Worm (Caenorhabditis elegans) whole organism, dauer: Measurements from ENCODE around the gene C18B2.4.

ENCODE experiments used
- unc-62 ChIP-seq: sonication (generic microtip); optimal IDR thresholded peaks from 2 replicates; lab custom pipeline; 2017; ENCODE audit warnings: missing biosample characterization, missing genetic modification reagents, missing genetic modification characterization

Gene C18B2.4

DNA sequence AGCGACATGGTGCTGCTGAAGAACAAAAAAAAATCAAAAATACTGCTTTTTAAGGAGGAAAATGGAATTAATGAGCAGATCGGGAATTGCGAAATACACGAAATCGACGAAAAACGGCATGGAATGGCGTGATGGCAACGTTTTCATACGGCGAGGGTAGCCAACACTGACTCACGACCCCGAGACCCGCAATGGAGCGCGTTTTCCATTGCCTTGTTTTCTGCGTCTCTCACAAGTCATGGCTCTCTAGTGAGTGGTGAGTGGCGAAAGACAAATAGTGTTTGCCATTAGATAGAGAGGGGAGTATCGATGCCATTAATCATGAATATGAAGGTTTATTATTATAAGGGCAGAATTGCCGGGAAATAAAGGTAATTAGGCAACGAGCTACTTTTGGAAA lies at the start of gene C18B2.4:
Gene C18B2.4, minus strand, starts transcription at position 15 of the 400 bp plus-strand sequence.
- no peak for TF ChIP-seq unc-62

DNA sequence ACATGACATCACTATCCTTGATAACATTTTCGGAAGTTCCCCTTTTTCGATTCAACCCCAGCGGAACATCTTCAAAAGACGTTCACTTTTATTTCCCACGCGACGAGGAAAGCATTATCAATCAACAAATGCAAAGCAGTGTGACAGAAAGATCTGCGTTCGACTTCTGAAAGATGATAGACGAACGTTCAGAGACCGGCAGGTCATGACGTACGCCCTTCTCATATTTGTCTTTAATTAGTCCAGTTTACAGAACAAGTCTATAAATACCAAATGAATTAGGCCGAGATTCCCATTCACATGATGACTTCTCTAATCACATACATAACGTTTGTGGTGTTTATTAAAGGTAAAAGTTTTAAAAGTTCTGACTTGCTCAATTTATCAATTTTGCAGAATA lies 49.1 kb upstream of the C18B2.4 start, which contains the start of gene R11G1.11:
Gene R11G1.11, plus strand, starts transcription at position 301 of the 400 bp plus-strand sequence.
- no peak for TF ChIP-seq unc-62

DNA sequence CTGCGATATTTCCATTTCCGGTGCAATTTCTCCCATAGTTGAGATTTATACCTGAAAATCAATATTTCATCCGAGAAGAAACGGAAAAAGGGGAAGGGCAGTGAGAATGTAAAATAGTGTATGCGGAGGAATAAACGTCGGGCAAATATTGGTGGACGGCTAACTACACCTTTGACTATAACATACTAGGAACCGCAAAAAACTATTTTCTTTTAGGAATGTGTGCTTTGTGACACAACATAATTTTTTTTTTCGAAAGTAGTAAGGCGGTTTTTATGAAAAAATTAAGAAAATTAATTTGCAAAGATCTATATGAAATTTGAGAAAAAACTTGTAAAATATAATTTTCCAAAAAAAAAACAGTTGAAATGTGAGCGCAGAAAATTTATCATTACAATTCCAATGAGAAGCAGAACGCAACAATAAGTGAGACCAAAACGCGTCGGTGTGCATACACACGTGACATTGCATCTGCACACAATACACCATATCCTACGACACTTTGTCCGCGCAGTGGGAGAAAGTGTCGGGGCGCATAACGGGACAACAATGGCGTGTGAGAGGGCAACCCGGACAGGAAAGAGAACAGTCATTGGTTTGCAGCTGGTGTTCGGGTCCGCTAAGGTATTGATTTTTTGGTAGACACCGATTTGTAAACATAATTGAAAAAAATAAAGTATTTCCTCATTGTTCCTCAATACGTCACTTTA lies 44.7 kb upstream of the C18B2.4 start, which contains the start of the genes sax-1 and R11G1.2:
Gene sax-1, minus strand, starts transcription at position 51 of the 710 bp plus-strand sequence.
Gene R11G1.2, plus strand, starts transcription at position 515 of the 710 bp plus-strand sequence.
- no peak for TF ChIP-seq unc-62

DNA sequence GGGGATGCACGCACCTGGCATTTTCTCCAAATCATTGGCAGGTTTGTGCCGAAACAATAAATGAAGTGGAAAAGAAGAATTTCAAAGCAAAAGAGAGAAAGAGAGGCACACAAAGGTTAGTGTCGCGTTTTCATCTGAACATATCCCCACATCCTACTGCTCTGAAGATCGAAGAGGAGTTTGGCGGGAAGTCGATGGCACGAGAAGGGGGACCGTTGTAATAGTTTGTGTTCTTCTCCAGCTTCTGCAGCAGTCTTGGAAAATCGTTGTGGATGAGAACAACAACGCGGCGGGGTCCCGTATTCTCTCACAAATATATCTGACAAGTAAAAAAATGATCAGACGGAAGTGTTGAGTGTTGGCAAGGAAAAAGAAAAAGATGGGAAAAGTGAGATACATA lies 40.4 kb upstream of the C18B2.4 start:
- no peak for TF ChIP-seq unc-62

DNA sequence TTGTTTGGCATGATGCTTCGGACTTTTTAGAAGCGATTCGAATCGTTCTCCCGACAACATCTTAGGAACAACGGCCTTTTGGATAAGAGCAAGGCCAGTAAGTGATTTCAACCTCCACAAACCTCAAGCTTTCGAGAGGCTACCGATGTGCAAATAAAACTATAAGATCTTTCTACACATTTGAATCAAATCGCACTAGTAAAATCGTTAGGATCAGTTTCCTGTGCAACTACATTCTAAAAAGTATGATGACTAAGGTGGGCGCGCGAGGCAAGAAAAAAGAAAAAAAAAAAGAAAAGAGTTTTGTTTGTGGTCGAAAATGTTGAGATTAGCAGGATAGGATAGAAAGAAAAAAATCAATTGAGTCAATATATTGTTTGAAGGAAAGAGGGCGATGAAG lies 39.3 kb upstream of the C18B2.4 start, which contains the start of gene tmem-24:
Gene tmem-24, minus strand, starts transcription at position 101 of the 400 bp plus-strand sequence.
- no peak for TF ChIP-seq unc-62

DNA sequence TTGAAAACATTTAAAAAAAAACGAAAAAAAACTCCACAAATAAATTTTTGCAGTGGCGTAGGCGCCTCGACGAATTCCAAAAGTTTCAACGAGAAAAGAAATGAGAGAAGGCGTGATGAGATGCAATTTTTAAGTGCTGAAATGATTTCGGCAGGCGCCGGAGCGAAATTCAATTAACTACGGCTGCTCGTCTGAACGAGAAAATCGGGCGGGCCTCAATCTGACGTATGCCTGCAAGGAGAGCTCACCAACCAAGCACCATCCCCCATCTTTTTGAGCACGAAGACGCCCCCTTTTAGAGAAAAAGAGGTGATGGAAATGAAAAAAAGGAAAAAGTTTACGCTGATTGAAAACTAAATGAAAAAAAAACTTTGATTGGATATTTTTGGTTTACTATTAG lies 29.2 kb upstream of the C18B2.4 start:
- TF ChIP-seq unc-62: no peak

DNA sequence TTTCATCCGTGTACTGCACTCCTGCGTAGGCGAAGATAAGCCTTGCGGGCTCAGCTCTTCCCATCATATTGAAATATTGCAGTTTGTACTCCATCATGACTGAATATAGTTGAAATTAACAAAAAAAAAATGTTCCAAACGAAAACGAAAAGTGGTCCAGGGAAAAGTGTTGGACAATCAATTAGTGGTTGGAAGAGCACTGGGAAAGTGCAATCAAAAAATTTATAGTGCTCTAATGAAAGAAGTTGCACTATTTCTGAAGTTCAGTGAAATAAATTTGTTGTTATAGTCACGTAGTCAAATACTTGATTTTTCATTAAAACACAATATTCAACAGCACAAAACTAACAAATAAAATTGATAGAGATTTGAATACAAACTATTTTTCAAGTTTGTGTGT lies 28.1 kb upstream of the C18B2.4 start, which contains the start of gene gst-11:
Gene gst-11, minus strand, starts transcription at position 101 of the 400 bp plus-strand sequence.
- no peak for TF ChIP-seq unc-62

DNA sequence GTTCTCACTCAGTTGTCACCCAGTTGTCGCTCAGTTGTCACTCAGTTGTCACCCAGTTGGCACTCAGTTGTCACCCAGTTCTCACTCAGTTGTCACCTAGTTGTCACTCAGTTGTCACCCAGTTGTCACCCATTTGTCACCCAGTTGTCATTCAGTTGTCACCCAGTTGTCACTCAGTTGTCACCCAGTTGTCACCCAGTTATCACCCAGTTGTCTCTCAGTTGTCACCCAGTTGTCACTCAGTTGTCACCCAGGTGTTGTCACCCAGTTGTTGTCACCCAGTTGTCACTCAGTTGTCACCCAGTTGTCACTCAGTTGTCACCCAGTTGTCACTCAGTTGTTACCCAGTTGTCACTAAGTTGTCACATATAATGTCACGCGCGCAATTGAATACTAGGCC lies 26.0 kb upstream of the C18B2.4 start:
- TF ChIP-seq unc-62: no peak

DNA sequence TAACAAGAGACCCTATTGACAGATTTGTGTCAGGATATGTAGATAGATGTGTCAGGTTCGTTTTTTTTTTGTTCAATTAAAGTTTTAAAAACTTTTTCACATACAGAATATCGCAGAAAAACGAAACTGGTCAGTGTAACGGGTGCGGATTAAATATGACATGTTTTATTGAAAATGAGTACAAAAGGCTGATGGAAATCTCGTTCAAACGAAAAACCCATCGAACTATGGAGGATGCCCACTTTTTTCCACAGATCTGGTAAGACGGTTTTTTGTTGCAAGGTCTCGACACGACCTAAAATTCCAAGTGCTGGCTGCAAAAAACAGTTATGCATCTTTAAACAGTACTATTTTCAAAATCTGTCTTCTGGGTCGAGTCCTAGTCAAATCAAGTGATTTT lies 24.5 kb upstream of the C18B2.4 start:
- no peak for TF ChIP-seq unc-62

DNA sequence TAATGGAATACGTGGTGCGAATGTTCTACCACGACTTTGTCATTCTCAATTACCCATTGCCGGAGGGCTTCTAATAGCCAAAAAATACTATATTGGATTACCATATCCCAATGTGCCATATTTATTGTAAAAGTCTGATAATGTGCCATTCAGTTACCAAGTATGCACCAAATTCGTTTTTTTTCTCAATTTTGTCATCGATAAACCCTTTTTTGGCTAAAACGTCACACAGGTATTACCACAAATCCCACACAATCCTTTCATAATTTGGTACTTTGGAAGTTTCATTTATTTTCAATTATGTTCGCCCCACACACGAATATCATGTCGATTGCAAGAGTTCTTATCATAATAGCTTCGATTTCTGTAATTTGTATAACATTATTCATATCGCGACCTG lies 22.5 kb upstream of the C18B2.4 start, which contains the start of gene vep-2:
Gene vep-2, plus strand, starts transcription at position 301 of the 400 bp plus-strand sequence.
- TF ChIP-seq unc-62: no peak

DNA sequence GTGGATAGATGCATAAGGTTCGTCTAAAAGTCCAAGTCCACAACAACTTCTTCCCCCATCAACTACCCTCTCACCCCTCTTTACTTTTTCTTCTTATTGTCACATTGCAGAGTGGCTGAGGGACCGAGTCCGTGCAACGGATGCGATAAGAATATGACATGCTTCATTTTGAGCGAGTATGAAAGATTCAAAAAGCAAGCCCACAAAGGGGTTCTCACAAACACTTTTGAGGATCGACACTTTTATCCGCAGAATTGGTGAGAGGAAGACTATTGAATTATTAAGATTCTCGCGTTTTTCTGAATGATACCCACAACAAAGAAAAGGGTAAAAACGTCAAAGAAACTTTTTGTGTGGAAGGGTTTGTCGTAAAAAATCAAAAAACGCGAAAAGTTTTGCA lies 20.1 kb upstream of the C18B2.4 start:
- TF ChIP-seq unc-62: no peak

DNA sequence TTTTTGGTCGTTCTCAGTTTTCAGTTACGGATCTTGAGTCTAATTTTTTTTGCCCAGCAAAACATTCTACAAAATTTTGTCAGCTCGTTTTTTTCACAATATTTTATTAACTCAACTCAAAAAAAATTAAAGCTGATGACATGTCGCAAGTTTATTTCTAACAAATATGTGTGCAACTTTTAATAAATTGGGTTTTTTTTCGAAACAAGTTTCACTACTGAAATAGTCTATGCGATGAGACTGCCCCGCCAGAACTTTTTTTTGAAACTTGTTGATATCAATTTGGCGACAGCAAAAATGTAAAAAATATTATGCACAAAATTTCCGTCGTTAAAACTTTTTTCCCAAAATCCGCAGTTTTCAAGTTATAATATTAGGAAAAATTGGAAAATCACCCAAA lies 17.6 kb upstream of the C18B2.4 start, which contains the start of gene C18B2.2:
Gene C18B2.2, plus strand, starts transcription at position 301 of the 400 bp plus-strand sequence.
- no peak for TF ChIP-seq unc-62

DNA sequence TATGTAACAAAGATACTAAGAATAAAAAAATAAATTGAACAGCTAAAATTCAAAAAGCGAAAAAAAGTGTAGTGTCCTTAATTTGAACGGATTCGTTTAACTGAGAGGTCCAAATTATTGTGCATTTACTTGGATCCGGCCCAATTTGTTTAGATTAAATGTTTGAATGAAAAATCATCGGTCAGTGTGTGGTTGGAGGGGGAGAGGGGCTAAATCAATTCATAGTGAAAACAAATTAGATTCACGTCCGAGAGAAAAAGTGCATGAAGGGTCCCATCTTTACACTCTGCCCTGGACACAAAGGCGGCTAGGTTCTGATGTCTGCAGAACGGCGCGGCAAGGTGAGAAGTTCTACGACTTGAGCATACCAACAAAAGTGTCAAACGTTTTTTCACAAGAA lies 13.3 kb upstream of the C18B2.4 start:
- no peak for TF ChIP-seq unc-62

DNA sequence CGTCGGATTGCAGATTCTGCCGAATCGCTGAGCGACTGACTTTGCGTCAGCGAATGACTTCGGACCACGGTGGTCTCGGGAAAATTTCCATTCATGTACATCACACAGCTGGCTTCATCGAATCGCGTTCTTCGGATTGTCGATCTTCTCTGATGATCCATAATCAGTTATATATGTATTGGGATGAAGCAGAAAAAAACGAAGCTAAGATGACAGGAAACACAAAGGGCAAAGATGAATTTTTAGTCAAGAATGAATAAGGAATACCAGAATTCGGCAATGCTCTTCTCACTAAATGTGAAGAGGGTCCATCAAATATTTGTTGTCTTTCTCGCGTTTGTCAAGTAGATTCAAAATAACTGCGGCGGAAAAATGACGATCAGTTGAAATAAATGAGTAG lies 11.7 kb upstream of the C18B2.4 start, which contains the start of gene del-9:
Gene del-9, minus strand, starts transcription at position 101 of the 400 bp plus-strand sequence.
- TF ChIP-seq unc-62: no peak

DNA sequence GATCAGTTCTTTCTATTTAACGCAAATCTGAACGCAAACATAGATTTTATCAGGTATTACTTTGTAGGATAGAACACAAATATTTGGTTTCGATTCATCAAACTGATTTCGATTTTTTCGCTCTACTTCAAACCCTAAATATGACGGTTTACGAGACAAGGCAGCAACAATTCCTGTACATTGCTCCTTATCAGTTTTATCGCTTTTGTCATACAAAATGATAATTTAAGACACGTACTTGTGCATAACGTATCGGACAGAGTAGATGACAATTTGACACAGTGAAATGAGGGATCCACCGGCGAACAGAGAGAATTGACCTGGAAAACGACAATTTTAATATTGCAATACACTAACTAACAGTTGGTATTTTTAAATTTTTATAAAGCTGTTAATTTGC lies 8.1 kb upstream of the C18B2.4 start:
- no peak for TF ChIP-seq unc-62

DNA sequence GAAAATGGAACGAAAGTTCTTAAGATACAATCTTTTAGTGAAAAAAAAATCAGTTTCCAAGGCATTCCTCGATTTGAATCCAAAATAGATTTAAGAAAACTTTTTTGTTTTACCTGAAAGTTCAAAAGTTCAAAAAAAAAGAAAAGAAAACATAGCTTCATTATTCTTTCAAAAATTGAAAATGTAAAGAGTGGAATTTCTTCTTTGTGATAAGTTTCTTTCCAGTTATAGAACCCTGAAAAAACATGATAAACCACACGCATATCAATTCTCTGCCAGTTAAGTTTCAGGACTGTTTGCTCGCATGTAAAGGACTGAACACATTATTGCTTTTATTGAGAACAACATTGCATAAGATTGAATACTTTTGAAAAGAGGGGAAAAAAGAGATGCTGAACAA lies 6.2 kb upstream of the C18B2.4 start:
- no peak for TF ChIP-seq unc-62

DNA sequence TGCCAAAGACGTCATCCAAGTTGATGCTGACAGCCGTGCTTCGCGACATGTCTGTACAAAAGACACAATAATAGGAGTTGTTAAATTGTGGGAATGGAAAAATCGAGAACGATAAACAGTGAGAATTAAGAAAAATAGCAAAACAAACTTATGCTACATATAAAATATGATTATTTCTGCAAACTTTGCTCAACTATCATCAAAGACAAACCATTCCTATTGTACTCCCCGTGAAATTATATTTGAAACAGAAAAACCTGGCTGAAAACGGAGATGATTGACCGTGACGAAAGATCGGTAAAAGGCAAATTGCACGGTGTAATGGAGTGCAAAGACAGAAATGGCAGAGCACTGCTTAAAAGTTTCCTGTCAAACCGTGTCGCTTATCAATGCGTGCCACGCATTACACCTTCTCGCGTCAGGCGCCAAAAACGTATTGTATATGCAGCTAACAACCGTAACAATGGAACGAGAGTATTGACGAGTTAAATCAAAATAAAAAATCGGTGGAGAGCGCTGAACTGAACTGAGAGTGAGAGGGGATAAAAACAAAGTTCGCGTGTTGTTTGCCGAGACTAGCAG lies 5.6 kb upstream of the C18B2.4 start, which contains the start of gene C18B2.5:
Gene C18B2.5, minus strand, starts transcription at position 51 of the 582 bp plus-strand sequence.
- TF ChIP-seq unc-62: no peak

DNA sequence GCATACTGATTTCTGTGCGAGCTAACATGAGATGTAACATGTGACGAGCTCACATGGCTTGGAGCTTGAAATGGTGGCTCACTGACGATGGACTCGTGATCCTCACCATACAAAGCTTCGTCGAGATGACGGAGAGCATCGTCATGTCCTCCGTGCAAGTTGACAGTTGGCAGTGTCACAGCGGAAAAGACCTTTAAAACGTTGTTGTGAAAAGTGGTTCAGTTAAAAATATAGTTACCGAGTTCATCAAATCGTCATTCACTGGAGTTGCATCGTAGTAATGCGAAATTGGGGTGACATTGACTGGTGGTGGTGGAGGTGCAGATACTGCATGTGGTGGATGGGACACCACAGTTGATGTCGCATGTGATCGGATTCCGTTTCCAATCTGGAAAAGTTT lies 4.9 kb upstream of the C18B2.4 start:
- no peak for TF ChIP-seq unc-62
